Worm (Caenorhabditis elegans) whole organism, L2 larva: Measurements from ENCODE around the gene clec-143.

Experiments used
- C34F6.9 ChIP-seq: fragments of 150-350 bp; optimal IDR thresholded peaks from 2 replicates; lab custom pipeline; 2014; ENCODE audit warnings: missing biosample characterization, missing genetic modification characterization
- F13H6.1 ChIP-seq: sonication (generic microtip); optimal IDR thresholded peaks from 2 replicates; lab custom pipeline; 2016; ENCODE audit warnings: missing genetic modification characterization, missing compliant biosample characterization
- R02D3.7 ChIP-seq: fragments of 150-350 bp; optimal IDR thresholded peaks from 2 replicates; lab custom pipeline; 2014; ENCODE audit warnings: missing biosample characterization, missing genetic modification characterization
- Y55F3AM.14 ChIP-seq: fragments of 200-800 bp; sonication (Bioruptor generic); optimal IDR thresholded peaks from 2 replicates; lab custom pipeline; 2018; ENCODE audit warnings: mild to moderate bottlenecking, missing genetic modification characterization, missing compliant biosample characterization
- ZK546.5 ChIP-seq: sonication (generic microtip); optimal IDR thresholded peaks from 2 replicates; lab custom pipeline; 2017; ENCODE audit warnings: missing biosample characterization, missing genetic modification characterization
- alr-1 ChIP-seq: fragments of 150-350 bp; optimal IDR thresholded peaks from 2 replicates; lab custom pipeline; 2014; ENCODE audit warnings: missing biosample characterization, missing genetic modification characterization
- aly-2 ChIP-seq: fragments of 150-350 bp; optimal IDR thresholded peaks from 2 replicates; lab custom pipeline; 2014; ENCODE audit warnings: missing biosample characterization, missing genetic modification characterization
- ama-1 ChIP-seq: fragments of 150-350 bp; optimal IDR thresholded peaks from 2 replicates; lab custom pipeline; 2018; ENCODE audit warnings: inconsistent platforms
- blmp-1 ChIP-seq: sonication (generic microtip); optimal IDR thresholded peaks from 2 replicates; lab custom pipeline; 2017; ENCODE audit warnings: missing genetic modification characterization, mild to moderate bottlenecking, missing compliant biosample characterization, antibody characterized with exemption, moderate library complexity; ENCODE audit not compliant: insufficient read depth
- ceh-16 ChIP-seq: fragments of 150-350 bp; optimal IDR thresholded peaks from 2 replicates; lab custom pipeline; 2014; ENCODE audit warnings: missing biosample characterization, missing genetic modification characterization
- ceh-82 ChIP-seq: fragments of 150-350 bp; optimal IDR thresholded peaks from 2 replicates; lab custom pipeline; 2014; ENCODE audit warnings: missing biosample characterization, missing genetic modification characterization
- crh-2 ChIP-seq: sonication (generic microtip); optimal IDR thresholded peaks from 2 replicates; lab custom pipeline; 2017; ENCODE audit warnings: missing biosample characterization, missing genetic modification characterization
- dmd-4 ChIP-seq: sonication (generic microtip); optimal IDR thresholded peaks from 2 replicates; lab custom pipeline; 2017; ENCODE audit warnings: missing biosample characterization, missing genetic modification characterization
- egl-27 ChIP-seq: sonication (generic microtip); optimal IDR thresholded peaks from 3 replicates; lab custom pipeline; 2017; ENCODE audit warnings: missing biosample characterization, missing genetic modification reagents, missing genetic modification characterization
- elt-1 ChIP-seq: fragments of 150-350 bp; optimal IDR thresholded peaks from 2 replicates; lab custom pipeline; 2014; ENCODE audit warnings: missing biosample characterization, missing genetic modification characterization
- elt-3 ChIP-seq: sonication (generic microtip); optimal IDR thresholded peaks from 2 replicates; lab custom pipeline; 2017; ENCODE audit warnings: missing biosample characterization, missing genetic modification characterization
- fos-1 ChIP-seq: fragments of 150-350 bp; optimal IDR thresholded peaks from 2 replicates; lab custom pipeline; 2014; ENCODE audit warnings: missing biosample characterization, missing genetic modification characterization
- gmeb-1 ChIP-seq: fragments of 150-350 bp; optimal IDR thresholded peaks from 2 replicates; lab custom pipeline; 2014; ENCODE audit warnings: missing biosample characterization, missing genetic modification characterization
- lin-11 ChIP-seq: fragments of 150-350 bp; sonication (generic microtip); optimal IDR thresholded peaks from 2 replicates; lab custom pipeline; 2014; ENCODE audit warnings: missing biosample characterization, missing genetic modification characterization, inconsistent platforms, mixed read lengths
- lin-13 ChIP-seq: fragments of 150-350 bp; optimal IDR thresholded peaks from 2 replicates; lab custom pipeline; 2014; ENCODE audit warnings: missing biosample characterization, missing genetic modification reagents, missing genetic modification characterization
- lin-39 ChIP-seq: fragments of 150-350 bp; optimal IDR thresholded peaks from 2 replicates; lab custom pipeline; 2014; ENCODE audit warnings: missing biosample characterization, missing genetic modification reagents, missing genetic modification characterization
- lsy-2 ChIP-seq, 2 experiments: fragments of 150-350 bp in 1 of 2; sonication (generic microtip) in 1 of 2; optimal IDR thresholded peaks; 2 replicates each; lab custom pipeline; 2014 to 2017; ENCODE audit warnings: missing biosample characterization in 2 of 2, missing genetic modification characterization in 2 of 2
- mab-5 ChIP-seq: fragments of 150-350 bp; optimal IDR thresholded peaks from 2 replicates; lab custom pipeline; 2014; ENCODE audit warnings: missing biosample characterization, missing genetic modification characterization
- mbf-1 ChIP-seq: sonication (generic microtip); optimal IDR thresholded peaks from 2 replicates; lab custom pipeline; 2017; ENCODE audit warnings: missing biosample characterization, missing genetic modification characterization
- mdl-1 ChIP-seq, 2 experiments: fragments of 150-350 bp in 1 of 2; sonication (generic microtip) in 1 of 2; optimal IDR thresholded peaks; 2 replicates each; lab custom pipeline; 2017; ENCODE audit warnings: missing biosample characterization in 2 of 2, missing genetic modification characterization in 2 of 2
- nhr-10 ChIP-seq: sonication (generic microtip); optimal IDR thresholded peaks from 2 replicates; lab custom pipeline; 2017; ENCODE audit warnings: missing biosample characterization, missing genetic modification characterization
- nhr-11 ChIP-seq: fragments of 150-350 bp; optimal IDR thresholded peaks from 2 replicates; lab custom pipeline; 2014; ENCODE audit warnings: missing biosample characterization, missing genetic modification characterization
- nhr-12 ChIP-seq: fragments of 150-350 bp; optimal IDR thresholded peaks from 2 replicates; lab custom pipeline; 2014; ENCODE audit warnings: missing biosample characterization, missing genetic modification characterization
- nhr-129 ChIP-seq: fragments of 150-350 bp; optimal IDR thresholded peaks from 2 replicates; lab custom pipeline; 2014; ENCODE audit warnings: missing biosample characterization, missing genetic modification characterization
- nhr-21 ChIP-seq: fragments of 150-350 bp; optimal IDR thresholded peaks from 2 replicates; lab custom pipeline; 2014; ENCODE audit warnings: missing biosample characterization, missing genetic modification characterization
- nhr-23 ChIP-seq: fragments of 150-350 bp; optimal IDR thresholded peaks from 2 replicates; lab custom pipeline; 2014; ENCODE audit warnings: missing biosample characterization, missing genetic modification reagents, missing genetic modification characterization
- nhr-237 ChIP-seq: fragments of 150-350 bp; optimal IDR thresholded peaks from 2 replicates; lab custom pipeline; 2014; ENCODE audit warnings: missing biosample characterization, missing genetic modification characterization
- nhr-25 ChIP-seq: fragments of 150-350 bp; sonication (generic microtip); optimal IDR thresholded peaks from 3 replicates; lab custom pipeline; 2014; ENCODE audit warnings: missing biosample characterization, missing genetic modification characterization
- nhr-6 ChIP-seq: fragments of 150-350 bp; optimal IDR thresholded peaks from 2 replicates; lab custom pipeline; 2014; ENCODE audit warnings: missing biosample characterization, missing genetic modification characterization
- nhr-77 ChIP-seq: fragments of 150-350 bp; optimal IDR thresholded peaks from 2 replicates; lab custom pipeline; 2014; ENCODE audit warnings: missing biosample characterization, missing genetic modification characterization
- peb-1 ChIP-seq: fragments of 150-350 bp; optimal IDR thresholded peaks from 2 replicates; lab custom pipeline; 2014; ENCODE audit warnings: missing biosample characterization, missing genetic modification characterization
- sem-4 ChIP-seq: fragments of 150-350 bp; optimal IDR thresholded peaks from 2 replicates; lab custom pipeline; 2014; ENCODE audit warnings: missing biosample characterization, missing genetic modification reagents, missing genetic modification characterization
- skn-1 ChIP-seq: sonication (generic microtip); optimal IDR thresholded peaks from 2 replicates; lab custom pipeline; 2017; ENCODE audit warnings: missing biosample characterization, missing genetic modification characterization
- sma-3 ChIP-seq: sonication (generic microtip); optimal IDR thresholded peaks from 2 replicates; lab custom pipeline; 2016; ENCODE audit warnings: missing genetic modification reagents, missing genetic modification characterization, missing compliant biosample characterization
- sma-9 ChIP-seq, 2 experiments: fragments of 150-350 bp in 1 of 2; sonication (generic microtip) in 1 of 2; optimal IDR thresholded peaks; 2 replicates each; lab custom pipeline; 2014 to 2016; ENCODE audit warnings: missing genetic modification characterization in 2 of 2, mild to moderate bottlenecking in 1 of 2, missing biosample characterization in 1 of 2, missing compliant biosample characterization in 1 of 2, missing genetic modification reagents in 1 of 2, moderate library complexity in 1 of 2
- snpc-4 ChIP-seq: fragments of 150-350 bp; optimal IDR thresholded peaks from 2 replicates; lab custom pipeline; 2014; ENCODE audit warnings: missing biosample characterization, missing genetic modification characterization
- unc-39 ChIP-seq: fragments of 150-350 bp; optimal IDR thresholded peaks from 2 replicates; lab custom pipeline; 2014; ENCODE audit warnings: missing biosample characterization, missing genetic modification characterization
- unc-55 ChIP-seq: fragments of 150-350 bp; sonication (generic microtip); optimal IDR thresholded peaks from 3 replicates; lab custom pipeline; 2014; ENCODE audit warnings: missing biosample characterization, missing genetic modification reagents, missing genetic modification characterization
- unc-62 ChIP-seq: fragments of 150-350 bp; optimal IDR thresholded peaks from 2 replicates; lab custom pipeline; 2014; ENCODE audit warnings: missing biosample characterization, missing genetic modification reagents, missing genetic modification characterization
- zag-1 ChIP-seq: fragments of 150-350 bp; optimal IDR thresholded peaks from 2 replicates; lab custom pipeline; 2014; ENCODE audit warnings: missing biosample characterization, missing genetic modification characterization
- ztf-1 ChIP-seq: fragments of 200-800 bp; sonication (Bioruptor generic); conservative IDR thresholded peaks from 2 replicates; pipeline ENCODE4 v1.3.6; 2022; ENCODE audit warnings: missing genetic modification characterization, missing compliant biosample characterization
- ztf-11 ChIP-seq: sonication (generic microtip); optimal IDR thresholded peaks from 2 replicates; lab custom pipeline; 2017; ENCODE audit warnings: missing biosample characterization, missing genetic modification characterization
- ztf-4 ChIP-seq: fragments of 150-350 bp; optimal IDR thresholded peaks from 2 replicates; lab custom pipeline; 2014; ENCODE audit warnings: missing biosample characterization, missing genetic modification characterization

Gene clec-143

DNA sequence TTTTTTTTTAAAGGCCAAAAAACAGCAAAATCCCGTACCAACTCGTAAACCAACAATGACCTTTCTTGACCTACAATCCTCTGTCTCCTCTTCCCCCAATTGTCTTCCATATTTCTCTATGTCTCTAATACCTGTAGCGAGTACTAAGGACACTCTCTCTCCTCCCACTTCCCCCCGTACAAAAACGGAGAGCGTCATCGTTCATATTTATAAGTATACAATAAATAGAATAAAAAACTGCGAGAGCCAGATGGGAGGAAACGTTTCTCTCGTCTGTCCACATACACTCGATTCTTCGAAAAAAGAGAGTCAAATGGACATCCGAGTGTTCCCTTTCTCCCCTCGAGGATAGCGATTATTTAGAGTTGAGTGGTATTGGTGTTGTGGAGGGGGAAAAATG is 34.6 kb upstream of the clec-143 start:
- TF ChIP-seq nhr-6 (tag; lab: Kevin White, UChicago): peak; percentile 25
- TF ChIP-seq unc-39 (tag; lab: Kevin White, UChicago): no peak
- TF ChIP-seq nhr-129: no peak
- no peak for TF ChIP-seq sma-3 (GFP tag; lab: Kevin White, UChicago)
- TF ChIP-seq F13H6.1 (tag; lab: Kevin White, UChicago): peak; percentile 30
- TF ChIP-seq skn-1 (tag; lab: Kevin White, UChicago): no peak
- TF ChIP-seq C34F6.9: peak; percentile 23
- no peak for TF ChIP-seq lin-11 (tag; lab: Kevin White, UChicago)
- no peak for TF ChIP-seq crh-2 (tag; lab: Kevin White, UChicago)
- TF ChIP-seq nhr-25 (tag; lab: Kevin White, UChicago): peak; percentile 3
- peak; percentile 13 for TF ChIP-seq unc-55 (GFP tag; lab: Kevin White, UChicago)
- TF ChIP-seq egl-27 (tag; lab: Kevin White, UChicago): peak; percentile 14
- TF ChIP-seq sem-4 (tag; lab: Kevin White, UChicago): peak; percentile 0
- TF ChIP-seq sma-9 (GFP tag; optimal IDR thresholded peaks at IDR 0.05; lab: Kevin White, UChicago): peak; percentile 44
- no peak for TF ChIP-seq sma-9 (tag; optimal IDR thresholded peaks at IDR 0.05; lab: Kevin White, UChicago)

- no peak for TF ChIP-seq unc-39 (tag; lab: Kevin White, UChicago)
- TF ChIP-seq elt-1 (tag; lab: Kevin White, UChicago): peak; percentile 28
- peak; percentile 64 to 85 for TF ChIP-seq mdl-1 (tag; optimal IDR thresholded peaks at IDR 0.05; lab: Kevin White, UChicago)
- TF ChIP-seq gmeb-1 (tag; lab: Kevin White, UChicago): peak; percentile 71
- TF ChIP-seq lin-39 (tag; lab: Kevin White, UChicago): no peak
- TF ChIP-seq zag-1 (tag; lab: Kevin White, UChicago): peak; percentile 93
- peak; percentile 82 for TF ChIP-seq nhr-21 (tag; lab: Kevin White, UChicago)
- peak; percentile 63 for TF ChIP-seq ztf-4 (tag; lab: Kevin White, UChicago)
- peak; percentile 92 for TF ChIP-seq peb-1 (tag; lab: Kevin White, UChicago)
- no peak for TF ChIP-seq dmd-4 (tag; lab: Kevin White, UChicago)
- peak; percentile 97 for TF ChIP-seq F13H6.1 (tag; lab: Kevin White, UChicago)
- peak; percentile 84 for TF ChIP-seq Y55F3AM.14 (GFP tag; lab: Kevin White, UChicago)
- no peak for TF ChIP-seq nhr-10 (tag; lab: Kevin White, UChicago)
- no peak for TF ChIP-seq ztf-11
- no peak for TF ChIP-seq aly-2 (tag; lab: Kevin White, UChicago)
- no peak for TF ChIP-seq nhr-77 (tag; lab: Kevin White, UChicago)
- TF ChIP-seq nhr-237: no peak
- no peak for TF ChIP-seq R02D3.7 (tag; lab: Kevin White, UChicago)
- peak; percentile 93 for TF ChIP-seq sma-9 (GFP tag; optimal IDR thresholded peaks at IDR 0.05; lab: Kevin White, UChicago)
- TF ChIP-seq sma-9 (tag; optimal IDR thresholded peaks at IDR 0.05; lab: Kevin White, UChicago): no peak
- TF ChIP-seq nhr-11 (tag; lab: Kevin White, UChicago): no peak
- TF ChIP-seq nhr-12: no peak
- peak; percentile 25 for TF ChIP-seq snpc-4
- TF ChIP-seq crh-2 (tag; lab: Kevin White, UChicago): peak; percentile 84
- no peak for TF ChIP-seq mbf-1 (tag; lab: Kevin White, UChicago)
- TF ChIP-seq nhr-25 (tag; lab: Kevin White, UChicago): peak; percentile 63
- peak; percentile 80 for TF ChIP-seq unc-55 (GFP tag; lab: Kevin White, UChicago)
- TF ChIP-seq C34F6.9: peak; percentile 85
- TF ChIP-seq alr-1 (tag; lab: Kevin White, UChicago): no peak
- no peak for TF ChIP-seq elt-3 (tag; lab: Kevin White, UChicago)
- TF ChIP-seq nhr-6 (tag; lab: Kevin White, UChicago): no peak
- TF ChIP-seq sma-3 (GFP tag; lab: Kevin White, UChicago): peak; percentile 85
- TF ChIP-seq fos-1 (tag; lab: Kevin White, UChicago): peak; percentile 84
- TF ChIP-seq lin-11 (tag; lab: Kevin White, UChicago): peak; percentile 86
- TF ChIP-seq ceh-16 (tag; lab: Kevin White, UChicago): peak; percentile 74
- no peak for TF ChIP-seq ZK546.5 (tag; lab: Kevin White, UChicago)
- peak; percentile 50 for TF ChIP-seq blmp-1 (tag; lab: Kevin White, UChicago)
- TF ChIP-seq nhr-23 (tag; lab: Kevin White, UChicago): no peak
- no peak for TF ChIP-seq ama-1 (lab: Kevin White, UChicago)
- peak; percentile 84 for TF ChIP-seq nhr-129
- TF ChIP-seq lsy-2 (tag; optimal IDR thresholded peaks at IDR 0.05; lab: Kevin White, UChicago): peak; percentile 39 to 81
- peak; percentile 37 for TF ChIP-seq mab-5 (tag; lab: Kevin White, UChicago)
- no peak for TF ChIP-seq ceh-82 (tag; lab: Kevin White, UChicago)
- no peak for TF ChIP-seq skn-1 (tag; lab: Kevin White, UChicago)
- peak; percentile 86 for TF ChIP-seq egl-27 (tag; lab: Kevin White, UChicago)
- peak; percentile 79 for TF ChIP-seq sem-4 (tag; lab: Kevin White, UChicago)
- no peak for TF ChIP-seq ztf-1 (GFP tag; lab: Robert Waterston, UW)
- peak; percentile 72 for TF ChIP-seq lin-13 (GFP tag; lab: Kevin White, UChicago)
- no peak for TF ChIP-seq unc-62 (GFP tag; lab: Kevin White, UChicago)
- TF ChIP-seq, all 48 proteins: peak for 26
Measured at ce11 chrII:10502491-10503063, 32.5 kb upstream of the clec-143 start, which contains the start of gene myrf-1. Gene myrf-1 (minus strand): TSS chrII:10502541.
